Worm (Caenorhabditis elegans): ENCODE measurements around the gene Y54G9A.9.

- no peak for TF ChIP-seq skn-1 (tag; optimal IDR thresholded peaks at IDR 0.05)
- TF ChIP-seq ceh-82 (tag; optimal IDR thresholded peaks at IDR 0.05) = no peak
- TF ChIP-seq nhr-237 (tag; optimal IDR thresholded peaks at IDR 0.05) = no peak
- TF ChIP-seq nhr-77 (tag; optimal IDR thresholded peaks at IDR 0.05) = no peak
- TF ChIP-seq nhr-12 (tag; optimal IDR thresholded peaks at IDR 0.05) = no peak
- no peak for TF ChIP-seq snpc-4 (tag; optimal IDR thresholded peaks at IDR 0.05)
- no peak for TF ChIP-seq aly-2 (tag; optimal IDR thresholded peaks at IDR 0.05)
- no peak for TF ChIP-seq tbx-2 (tag; optimal IDR thresholded peaks at IDR 0.05)
- TF ChIP-seq mdl-1 (tag; optimal IDR thresholded peaks at IDR 0.05) = no peak
- TF ChIP-seq elt-2 (tag; optimal IDR thresholded peaks at IDR 0.05) = no peak
- no peak for TF ChIP-seq jun-1 (tag; optimal IDR thresholded peaks at IDR 0.05)
Measured at ce11 chrII:13750128-13750527, 20.6 kb downstream of the Y54G9A.9 start.
